Fruit fly (Drosophila melanogaster) whole organism, prepupa: Measurements from ENCODE around the gene CG5953.

Experiments used
- CG10631 ChIP-seq: fragments of 200-800 bp; sonication (Bioruptor generic); optimal IDR thresholded peaks from 2 replicates; lab custom pipeline; 2016; ENCODE audit warnings: missing biosample characterization, missing genetic modification characterization
- CG10669 ChIP-seq: fragments of 200-800 bp; sonication (Bioruptor generic); optimal IDR thresholded peaks from 3 replicates; lab custom pipeline; 2018; ENCODE audit warnings: missing biosample characterization, mild to moderate bottlenecking, missing genetic modification characterization, moderate library complexity
- CG15336 ChIP-seq: fragments of 200-800 bp; sonication (Bioruptor generic); IDR thresholded peaks from 2 replicates; pipeline ENCODE4 v1.3.6; 2022; ENCODE audit warnings: missing biosample characterization, missing genetic modification characterization
- CG1621 ChIP-seq: fragments of 200-800 bp; sonication (Bioruptor generic); optimal IDR thresholded peaks from 3 replicates; lab custom pipeline; 2018; ENCODE audit warnings: missing biosample characterization, mild to moderate bottlenecking, missing genetic modification characterization
- CG3032 ChIP-seq: fragments of 200-800 bp; optimal IDR thresholded peaks from 2 replicates; lab custom pipeline; 2019; ENCODE audit warnings: missing biosample characterization, mild to moderate bottlenecking, missing genetic modification characterization, moderate library complexity
- CG31627 ChIP-seq: fragments of 200-800 bp; sonication (Bioruptor generic); optimal IDR thresholded peaks from 3 replicates; lab custom pipeline; 2016; ENCODE audit warnings: missing biosample characterization, missing genetic modification characterization
- CG32006 ChIP-seq: fragments of 200-800 bp; sonication (Bioruptor generic); optimal IDR thresholded peaks from 3 replicates; lab custom pipeline; 2017; ENCODE audit warnings: missing biosample characterization, mild to moderate bottlenecking, missing genetic modification characterization
- CG34406 ChIP-seq: fragments of 200-800 bp; sonication (Bioruptor generic); optimal IDR thresholded peaks from 3 replicates; lab custom pipeline; 2016; ENCODE audit warnings: missing biosample characterization, missing genetic modification characterization
- CG4318 ChIP-seq: fragments of 200-800 bp; sonication (Bioruptor generic); optimal IDR thresholded peaks from 3 replicates; lab custom pipeline; 2017; ENCODE audit warnings: missing biosample characterization, mild to moderate bottlenecking, missing genetic modification characterization
- CG6276 ChIP-seq: fragments of 200-800 bp; sonication (Bioruptor generic); optimal IDR thresholded peaks from 2 replicates; lab custom pipeline; 2017; ENCODE audit warnings: missing biosample characterization, mild to moderate bottlenecking, missing genetic modification characterization
- CG6792 ChIP-seq: fragments of 200-800 bp; sonication (Bioruptor generic); optimal IDR thresholded peaks from 3 replicates; lab custom pipeline; 2016; ENCODE audit warnings: missing biosample characterization, missing genetic modification characterization
- CG6808 ChIP-seq: fragments of 200-800 bp; sonication (Bioruptor generic); optimal IDR thresholded peaks from 3 replicates; lab custom pipeline; 2017; ENCODE audit warnings: missing biosample characterization, missing genetic modification characterization, mild to moderate bottlenecking, moderate library complexity, missing genetic modification reagents
- CG8119 ChIP-seq: fragments of 200-800 bp; sonication (Bioruptor generic); IDR thresholded peaks from 3 replicates; pipeline ENCODE4 v1.3.6; 2022; ENCODE audit warnings: missing biosample characterization, missing genetic modification characterization
- CG8319 ChIP-seq: fragments of 200-800 bp; sonication (Bioruptor generic); optimal IDR thresholded peaks from 3 replicates; lab custom pipeline; 2016; ENCODE audit warnings: missing biosample characterization, missing genetic modification characterization
- CG8632 ChIP-seq: fragments of 200-800 bp; sonication (Bioruptor generic); optimal IDR thresholded peaks from 3 replicates; lab custom pipeline; 2016; ENCODE audit warnings: missing biosample characterization, missing genetic modification characterization
- CG9139 ChIP-seq: fragments of 200-800 bp; sonication (Bioruptor generic); optimal IDR thresholded peaks from 3 replicates; lab custom pipeline; 2017; ENCODE audit warnings: missing biosample characterization, mild to moderate bottlenecking, missing genetic modification characterization
- Eip75B ChIP-seq: fragments of 200-800 bp; sonication (Bioruptor generic); optimal IDR thresholded peaks from 3 replicates; lab custom pipeline; 2016; ENCODE audit warnings: missing biosample characterization, missing genetic modification characterization
- Eip78C ChIP-seq: fragments of 200-800 bp; sonication (Bioruptor generic); peaks from one replicate; lab custom pipeline; 2016; ENCODE audit warnings: missing biosample characterization, missing genetic modification characterization
- Eip93F ChIP-seq: fragments of 200-800 bp; sonication (Bioruptor generic); optimal IDR thresholded peaks from 2 replicates; lab custom pipeline; 2016; ENCODE audit warnings: missing biosample characterization, mild to moderate bottlenecking, missing genetic modification characterization
- Ets21C ChIP-seq: fragments of 200-800 bp; sonication (Bioruptor generic); optimal IDR thresholded peaks from 3 replicates; lab custom pipeline; 2016; ENCODE audit warnings: missing biosample characterization, missing genetic modification characterization
- Ets96B ChIP-seq: fragments of 200-800 bp; optimal IDR thresholded peaks from 2 replicates; lab custom pipeline; 2019; ENCODE audit warnings: missing biosample characterization, mild to moderate bottlenecking, missing genetic modification characterization, moderate library complexity
- Gug ChIP-seq: fragments of 200-800 bp; sonication (Bioruptor generic); IDR thresholded peaks from 2 replicates; pipeline ENCODE4 v1.3.6; 2022; ENCODE audit warnings: missing biosample characterization, missing genetic modification characterization
- Hr39 ChIP-seq: fragments of 200-800 bp; sonication (Bioruptor generic); optimal IDR thresholded peaks from 2 replicates; lab custom pipeline; 2016; ENCODE audit warnings: missing biosample characterization, missing genetic modification characterization
- Hr4 ChIP-seq: fragments of 200-800 bp; sonication (Bioruptor generic); optimal IDR thresholded peaks from 3 replicates; lab custom pipeline; 2016; ENCODE audit warnings: missing biosample characterization, missing genetic modification characterization
- Lpt ChIP-seq: fragments of 200-800 bp; sonication (Bioruptor generic); optimal IDR thresholded peaks from 3 replicates; lab custom pipeline; 2016; ENCODE audit warnings: missing biosample characterization, missing genetic modification characterization
- Met ChIP-seq: fragments of 200-800 bp; sonication (Bioruptor generic); optimal IDR thresholded peaks from 3 replicates; lab custom pipeline; 2016; ENCODE audit warnings: missing biosample characterization, missing genetic modification characterization
- OdsH ChIP-seq: fragments of 200-800 bp; sonication (Bioruptor generic); optimal IDR thresholded peaks from 3 replicates; lab custom pipeline; 2016; ENCODE audit warnings: missing biosample characterization, missing genetic modification characterization
- Sox102F ChIP-seq: fragments of 200-800 bp; sonication (Bioruptor generic); optimal IDR thresholded peaks from 2 replicates; lab custom pipeline; 2016; ENCODE audit warnings: missing biosample characterization, mild to moderate bottlenecking, missing genetic modification characterization
- Sox14 ChIP-seq: fragments of 200-800 bp; sonication (Bioruptor generic); optimal IDR thresholded peaks from 3 replicates; lab custom pipeline; 2016; ENCODE audit warnings: missing biosample characterization, missing genetic modification characterization
- Sox15 ChIP-seq: fragments of 200-800 bp; sonication (Bioruptor generic); optimal IDR thresholded peaks from 3 replicates; lab custom pipeline; 2016; ENCODE audit warnings: missing biosample characterization, missing genetic modification characterization
- achi ChIP-seq: fragments of 200-800 bp; sonication (Bioruptor generic); optimal IDR thresholded peaks from 3 replicates; lab custom pipeline; 2016; ENCODE audit warnings: missing biosample characterization, missing genetic modification characterization
- cyc ChIP-seq: fragments of 200-800 bp; sonication (Bioruptor generic); optimal IDR thresholded peaks from 3 replicates; lab custom pipeline; 2016; ENCODE audit warnings: missing biosample characterization, missing genetic modification characterization
- dac ChIP-seq: fragments of 200-800 bp; sonication (Bioruptor generic); optimal IDR thresholded peaks from 2 replicates; lab custom pipeline; 2017; ENCODE audit warnings: missing biosample characterization, mild to moderate bottlenecking, missing genetic modification characterization
- dsx ChIP-seq: fragments of 200-800 bp; optimal IDR thresholded peaks from 3 replicates; lab custom pipeline; 2019; ENCODE audit warnings: missing biosample characterization, mild to moderate bottlenecking, missing genetic modification characterization, moderate library complexity; ENCODE audit not compliant: poor library complexity, severe bottlenecking
- eg ChIP-seq: fragments of 200-800 bp; sonication (Bioruptor generic); IDR thresholded peaks from 3 replicates; pipeline ENCODE4 v1.3.6; 2022; ENCODE audit warnings: missing biosample characterization, missing genetic modification characterization
- esn ChIP-seq: fragments of 200-800 bp; sonication (Bioruptor generic); optimal IDR thresholded peaks from 2 replicates; lab custom pipeline; 2016; ENCODE audit warnings: missing biosample characterization, mild to moderate bottlenecking, missing genetic modification characterization, moderate library complexity
- fd59A ChIP-seq: fragments of 200-800 bp; sonication (Bioruptor generic); optimal IDR thresholded peaks from 2 replicates; lab custom pipeline; 2017; ENCODE audit warnings: missing biosample characterization, mild to moderate bottlenecking, missing genetic modification characterization, missing genetic modification reagents
- fkh ChIP-seq: fragments of 200-800 bp; sonication (Bioruptor generic); optimal IDR thresholded peaks from 3 replicates; lab custom pipeline; 2017; ENCODE audit warnings: missing biosample characterization, mild to moderate bottlenecking, missing genetic modification characterization, moderate library complexity
- lz ChIP-seq: fragments of 200-800 bp; sonication (Bioruptor generic); optimal IDR thresholded peaks from 3 replicates; lab custom pipeline; 2016; ENCODE audit warnings: missing biosample characterization, missing genetic modification characterization
- pdm3 ChIP-seq: fragments of 200-800 bp; sonication (Bioruptor generic); optimal IDR thresholded peaks from 3 replicates; lab custom pipeline; 2016; ENCODE audit warnings: missing biosample characterization, missing genetic modification characterization
- salr ChIP-seq, 2 experiments: fragments of 200-800 bp; sonication (Bioruptor generic); optimal IDR thresholded peaks; 3 replicates each; lab custom pipeline; 2016 to 2018; ENCODE audit warnings: missing biosample characterization in 2 of 2, missing genetic modification characterization in 2 of 2, mild to moderate bottlenecking in 1 of 2
- ss ChIP-seq, 2 experiments: fragments of 200-800 bp; sonication (Bioruptor generic); optimal IDR thresholded peaks; 2 replicates in 1 of 2; 3 replicates in 1 of 2; lab custom pipeline; 2017 to 2018; ENCODE audit warnings: mild to moderate bottlenecking in 2 of 2, missing biosample characterization in 2 of 2, missing genetic modification characterization in 2 of 2, moderate library complexity in 1 of 2
- svp ChIP-seq: fragments of 200-800 bp; sonication (Bioruptor generic); peaks from one replicate; lab custom pipeline; 2016; ENCODE audit warnings: missing biosample characterization, missing genetic modification characterization
- topi ChIP-seq: fragments of 200-800 bp; sonication (Bioruptor generic); optimal IDR thresholded peaks from 3 replicates; lab custom pipeline; 2016; ENCODE audit warnings: missing biosample characterization, missing genetic modification characterization
- vri ChIP-seq: fragments of 200-800 bp; sonication (Bioruptor generic); optimal IDR thresholded peaks from 3 replicates; lab custom pipeline; 2016; ENCODE audit warnings: missing biosample characterization, mild to moderate bottlenecking, missing genetic modification characterization

The CG5953 gene

dm6 chr2L:16498100-16498499, 34.6 kb downstream of the CG5953 start (continued):
- no peak for TF ChIP-seq CG9139 (GFP tag; lab: Kevin White, UChicago)
- TF ChIP-seq Sox102F (GFP tag; lab: Kevin White, UChicago) = peak; percentile 48
- peak; percentile 81 for TF ChIP-seq Eip78C (GFP tag; lab: Kevin White, UChicago)
- TF ChIP-seq Eip75B (GFP tag; lab: Kevin White, UChicago) = peak; percentile 32
- peak; percentile 53 for TF ChIP-seq CG6792
- TF ChIP-seq Eip93F (GFP tag; lab: Kevin White, UChicago) = no peak
- TF ChIP-seq cyc (GFP tag; lab: Kevin White, UChicago) = peak; percentile 54
- TF ChIP-seq achi (GFP tag; lab: Kevin White, UChicago) = peak; percentile 64
- TF ChIP-seq fkh = no peak
- TF ChIP-seq dsx = no peak
- TF ChIP-seq CG34406 (GFP tag; lab: Kevin White, UChicago) = no peak
- peak; percentile 75 for TF ChIP-seq esn (GFP tag; lab: Kevin White, UChicago)
- TF ChIP-seq Hr39 = peak; percentile 50
- no peak for TF ChIP-seq ss (GFP tag; optimal IDR thresholded peaks at IDR 0.05; lab: Kevin White, UChicago)
- peak; percentile 67 for TF ChIP-seq svp
- TF ChIP-seq Ets96B (tag; lab: Kevin White, UChicago) = no peak
- peak; percentile 43 for TF ChIP-seq Met (GFP tag; lab: Kevin White, UChicago)
- TF ChIP-seq Ets21C = peak; percentile 40
- TF ChIP-seq Lpt (GFP tag; lab: Kevin White, UChicago) = peak; percentile 58
- peak; percentile 63 for TF ChIP-seq CG31627
- TF ChIP-seq CG3032 (tag; lab: Kevin White, UChicago) = no peak

dm6 chr2L:16497196-16497595, 35.5 kb downstream of the CG5953 start:
- TF ChIP-seq Gug (GFP tag; lab: Robert Waterston, UW) (no peak), CG15336 (GFP tag; lab: Robert Waterston, UW) (peak; percentile 72), CG6276 (GFP tag; lab: Kevin White, UChicago) (peak; percentile 4), svp (no peak), eg (GFP tag; lab: Robert Waterston, UW) (peak; percentile 54; the same call in 2 of the 3 replicates), Eip78C (GFP tag; lab: Kevin White, UChicago) (peak; percentile 28), CG8319 (GFP tag; lab: Kevin White, UChicago) (no peak), achi (GFP tag; lab: Kevin White, UChicago) (peak; percentile 8), CG8119 (GFP tag; lab: Robert Waterston, UW) (peak; percentile 55; the same call in 1 of the 3 replicates), Hr4 (GFP tag; lab: Kevin White, UChicago) (peak; percentile 31)
- TF ChIP-seq, all 60 proteins: peak for 7

dm6 chr2L:16495193-16495780, 37.4 kb downstream of the CG5953 start:
- TF ChIP-seq CG8119 (GFP tag; lab: Robert Waterston, UW) = peak; percentile 97
- no peak for TF ChIP-seq CG10669 (GFP tag; lab: Kevin White, UChicago)
- TF ChIP-seq dac (GFP tag; lab: Kevin White, UChicago) = peak; percentile 49
- TF ChIP-seq pdm3 = peak; percentile 94
- peak; percentile 82 for TF ChIP-seq Sox15 (GFP tag; lab: Kevin White, UChicago)
- peak; percentile 88 for TF ChIP-seq fd59A
- TF ChIP-seq Hr4 (GFP tag; lab: Kevin White, UChicago) = peak; percentile 96
- peak; percentile 80 for TF ChIP-seq Hr39
- peak; percentile 18 for TF ChIP-seq Eip78C (GFP tag; lab: Kevin White, UChicago)
- peak; percentile 93 for TF ChIP-seq CG10631 (GFP tag; lab: Kevin White, UChicago)
- peak; percentile 82 for TF ChIP-seq Sox102F (GFP tag; lab: Kevin White, UChicago)
- TF ChIP-seq CG8632 (GFP tag; lab: Kevin White, UChicago) = peak; percentile 95
- TF ChIP-seq esn (GFP tag; lab: Kevin White, UChicago) = peak; percentile 90
- TF ChIP-seq Lpt (GFP tag; lab: Kevin White, UChicago) = peak; percentile 94
- no peak for TF ChIP-seq CG9139 (GFP tag; lab: Kevin White, UChicago)
- TF ChIP-seq topi (GFP tag; lab: Kevin White, UChicago) = no peak
- no peak for TF ChIP-seq CG6276 (GFP tag; lab: Kevin White, UChicago)
- TF ChIP-seq CG6808 (GFP tag; lab: Kevin White, UChicago) = no peak
- TF ChIP-seq Met (GFP tag; lab: Kevin White, UChicago) = peak; percentile 29
- peak; percentile 83 to 93 for TF ChIP-seq salr (GFP tag; optimal IDR thresholded peaks at IDR 0.05; lab: Kevin White, UChicago)
- TF ChIP-seq Sox14 (GFP tag; lab: Kevin White, UChicago) = peak; percentile 93
- TF ChIP-seq OdsH = peak; percentile 95
- TF ChIP-seq dsx = no peak
- TF ChIP-seq CG1621 (tag; lab: Kevin White, UChicago) = peak; percentile 93
- TF ChIP-seq svp = peak; percentile 28
- TF ChIP-seq lz = peak; percentile 83
- peak; percentile 84 for TF ChIP-seq CG4318
- TF ChIP-seq CG34406 (GFP tag; lab: Kevin White, UChicago) = peak; percentile 96
- TF ChIP-seq cyc (GFP tag; lab: Kevin White, UChicago) = no peak
- peak; percentile 74 for TF ChIP-seq vri (GFP tag; lab: Kevin White, UChicago)
- TF ChIP-seq CG15336 (GFP tag; lab: Robert Waterston, UW) = peak; percentile 98
- peak; percentile 96 for TF ChIP-seq CG32006
